Fruit fly (Drosophila melanogaster): ENCODE results near the gene CG12316.

CG12316 gene

dm6 chr3L:15103988-15104848 lies 32.5 kb downstream of the CG12316 start (continued):
- TF ChIP-seq shn (GFP tag; optimal IDR thresholded peaks at IDR 0.05) (peak; percentile 8), CG13287 (GFP tag; IDR thresholded peaks at IDR 0.05; ENCODE audit: partially characterized antibody) (peak; percentile 27; the same call in 1 of the 2 replicates), CG32772 (GFP tag; IDR thresholded peaks at IDR 0.05) (peak; percentile 36; the same call in 1 of the 2 replicates), mld (GFP tag; IDR thresholded peaks at IDR 0.05; ENCODE audit: partially characterized antibody) (0 out of 3 replicates have a peak, but pooled peaks have one; percentile 36), Dip3 (GFP tag; optimal IDR thresholded peaks at IDR 0.05) (no peak), CG15601 (tag; optimal IDR thresholded peaks at IDR 0.05) (no peak), slbo (GFP tag; IDR thresholded peaks at IDR 0.05) (0 out of 2 replicates have a peak, but pooled peaks have one; percentile 6), scrt (GFP tag; optimal IDR thresholded peaks at IDR 0.05) (peak; percentile 30), CG6813 (GFP tag; optimal IDR thresholded peaks at IDR 0.05) (peak; percentile 30), Hr51 (GFP tag; optimal IDR thresholded peaks at IDR 0.05) (peak in 1 of 2 experiments; percentile 18), Med (GFP tag) (peak; percentile 93), CG17385 (GFP tag; optimal IDR thresholded peaks at IDR 0.05) (peak; percentile 88), chinmo (GFP tag; IDR thresholded peaks at IDR 0.05; ENCODE audit: partially characterized antibody) (peak; percentile 89; the same call in 1 of the 4 replicates), ATbp (GFP tag; optimal IDR thresholded peaks at IDR 0.05) (no peak), CG10543 (GFP tag; optimal IDR thresholded peaks at IDR 0.05) (peak; percentile 28), yki (optimal IDR thresholded peaks at IDR 0.05) (peak; percentile 26), CG14965 (GFP tag; optimal IDR thresholded peaks at IDR 0.05; ENCODE audit: borderline replicate concordance) (no peak), sr (GFP tag; IDR thresholded peaks at IDR 0.05) (no peak; the same call in 2 of the 3 replicates), CG18011 (GFP tag; optimal IDR thresholded peaks at IDR 0.05) (no peak), abd-A (tag; optimal IDR thresholded peaks at IDR 0.05) (peak; percentile 88), CG17328 (GFP tag; IDR thresholded peaks at IDR 0.05) (0 out of 2 replicates have a peak, but pooled peaks have one; percentile 11), ranshi (GFP tag; IDR thresholded peaks at IDR 0.05) (peak; percentile 16; the same call in 1 of the 2 replicates), grn (GFP tag; optimal IDR thresholded peaks at IDR 0.05) (no peak), Trl (optimal IDR thresholded peaks at IDR 0.05) (peak; percentile 70 to 81), Trl (GFP tag; optimal IDR thresholded peaks at IDR 0.05) (no peak), CG1529 (GFP tag; optimal IDR thresholded peaks at IDR 0.05) (no peak), CG3838 (GFP tag; optimal IDR thresholded peaks at IDR 0.05) (no peak), fu2 (GFP tag; optimal IDR thresholded peaks at IDR 0.05) (no peak), bbx (GFP tag; IDR thresholded peaks at IDR 0.05; ENCODE audit: partially characterized antibody) (peak; percentile 13; the same call in 1 of the 2 replicates), HHEX (GFP tag; optimal IDR thresholded peaks at IDR 0.05) (no peak), CG15696 (tag; optimal IDR thresholded peaks at IDR 0.05) (no peak), nom (GFP tag; optimal IDR thresholded peaks at IDR 0.05) (peak; percentile 7), CG8290 (GFP tag; optimal IDR thresholded peaks at IDR 0.05) (no peak), CG8290 (tag; optimal IDR thresholded peaks at IDR 0.05) (no peak), Doc3 (GFP tag; IDR thresholded peaks at IDR 0.05; ENCODE audit: partially characterized antibody) (no peak), aop (GFP tag; IDR thresholded peaks at IDR 0.05) (peak; percentile 65; the same call in 1 of the 2 replicates), pzg (GFP tag; optimal IDR thresholded peaks at IDR 0.05) (no peak), Adf1 (GFP tag; IDR thresholded peaks at IDR 0.05) (peak; percentile 80; the same call in 1 of the 2 replicates), CG10274 (GFP tag; optimal IDR thresholded peaks at IDR 0.05) (no peak), CG15269 (tag; optimal IDR thresholded peaks at IDR 0.05) (no peak), CG3726 (GFP tag; IDR thresholded peaks at IDR 0.05) (no peak), sens-2 (GFP tag; IDR thresholded peaks at IDR 0.05) (peak; percentile 43; the same call in 1 of the 2 replicates), croc (GFP tag; conservative IDR thresholded peaks at IDR 0.05) (no peak)
